Worm (Caenorhabditis elegans): ENCODE measurements around the gene ZC204.17.

ce11 chrII:1672673-1673072, 26.6 kb upstream of the ZC204.17 start:
- no peak for TF ChIP-seq bed-1 (GFP tag; IDR thresholded peaks at IDR 0.05)
- no peak for TF ChIP-seq snpc-4 (GFP tag; optimal IDR thresholded peaks at IDR 0.05)
- no peak for TF ChIP-seq snpc-4 (tag; optimal IDR thresholded peaks at IDR 0.05)
- no peak for TF ChIP-seq ccch-3 (GFP tag; optimal IDR thresholded peaks at IDR 0.05)

All from whole organism, young adult.